Fruit fly (Drosophila melanogaster) whole organism, wandering third instar larva: ENCODE data around the gene MsR2.
A peak's percentile ranks its signal among the peaks of the same experiment; 100 is the strongest.

Experiments
- Abd-B ChIP-seq: fragments of >200 bp; optimal IDR thresholded peaks from 2 replicates; lab custom pipeline; 2017; ENCODE audit warnings: missing biosample characterization, missing genetic modification characterization
- CG32264 ChIP-seq: fragments of 200-800 bp; sonication (Bioruptor generic); optimal IDR thresholded peaks from 2 replicates; lab custom pipeline; 2016; ENCODE audit warnings: missing biosample characterization, missing genetic modification characterization
- CG9705 ChIP-seq: fragments of 200-800 bp; sonication (Bioruptor generic); optimal IDR thresholded peaks from 2 replicates; lab custom pipeline; 2018; ENCODE audit warnings: missing biosample characterization, mild to moderate bottlenecking, missing genetic modification characterization
- CrebA ChIP-seq: fragments of 200-800 bp; sonication (Bioruptor generic); optimal IDR thresholded peaks from 2 replicates; lab custom pipeline; 2016; ENCODE audit warnings: missing biosample characterization, mild to moderate bottlenecking, missing genetic modification characterization, borderline replicate concordance
- Dfd ChIP-seq: fragments of >200 bp; optimal IDR thresholded peaks from 2 replicates; lab custom pipeline; 2017; ENCODE audit warnings: missing biosample characterization, missing genetic modification characterization
- Dif ChIP-seq: fragments of 200-275, 200-300 bp; sonication (Bioruptor generic); optimal IDR thresholded peaks from 2 replicates; lab custom pipeline; 2018; ENCODE audit warnings: missing biosample characterization, missing genetic modification characterization; ENCODE audit not compliant: partially characterized antibody
- GATAd ChIP-seq: sonication (Bioruptor generic); optimal IDR thresholded peaks from 2 replicates; lab custom pipeline; 2016; ENCODE audit warnings: missing biosample characterization, missing genetic modification characterization
- HLH106 ChIP-seq: fragments of 200-800 bp; optimal IDR thresholded peaks from 3 replicates; lab custom pipeline; 2019; ENCODE audit warnings: missing biosample characterization, mild to moderate bottlenecking, missing genetic modification characterization, moderate library complexity
- Hr83 ChIP-seq: fragments of 200-300 bp; sonication (Bioruptor generic); optimal IDR thresholded peaks from 2 replicates; lab custom pipeline; 2016; ENCODE audit warnings: missing biosample characterization, mild to moderate bottlenecking, missing genetic modification characterization, moderate library complexity; ENCODE audit not compliant: poor library complexity, severe bottlenecking
- Jra ChIP-seq: sonication (Bioruptor generic); optimal IDR thresholded peaks from 2 replicates; lab custom pipeline; 2016; ENCODE audit warnings: missing biosample characterization, missing genetic modification characterization
- Myc ChIP-seq: fragments of >200 bp; optimal IDR thresholded peaks from 2 replicates; lab custom pipeline; 2017
- N ChIP-seq: fragments of >200 bp; optimal IDR thresholded peaks from 2 replicates; lab custom pipeline; 2018; ENCODE audit warnings: missing biosample characterization, missing external identifiers, missing genetic modification characterization
- Rel ChIP-seq, 2 experiments: fragments of 200-800 bp; sonication (Bioruptor generic) in 1 of 2; optimal IDR thresholded peaks; 2 replicates in 1 of 2; 3 replicates in 1 of 2; lab custom pipeline; 2016 to 2019; ENCODE audit warnings: mild to moderate bottlenecking in 2 of 2, missing biosample characterization in 2 of 2, missing genetic modification characterization in 2 of 2, moderate library complexity in 1 of 2
- Vsx2 ChIP-seq: fragments of 200-300, 225-300 bp; sonication (Bioruptor generic); optimal IDR thresholded peaks from 2 replicates; lab custom pipeline; 2018; ENCODE audit warnings: missing biosample characterization, missing genetic modification characterization; ENCODE audit not compliant: partially characterized antibody
- br ChIP-seq: fragments of 200-800 bp; sonication (Bioruptor generic); optimal IDR thresholded peaks from 2 replicates; lab custom pipeline; 2016; ENCODE audit warnings: missing biosample characterization, missing genetic modification characterization
- brk ChIP-seq: fragments of 200-800 bp; sonication (Bioruptor generic); optimal IDR thresholded peaks from 2 replicates; lab custom pipeline; 2016; ENCODE audit warnings: missing biosample characterization, mild to moderate bottlenecking, missing genetic modification characterization
- dmrt93B ChIP-seq: fragments of 200-800 bp; sonication (Bioruptor generic); optimal IDR thresholded peaks from 2 replicates; lab custom pipeline; 2018; ENCODE audit warnings: missing biosample characterization, mild to moderate bottlenecking, missing genetic modification characterization
- dsf ChIP-seq: sonication (Bioruptor generic); optimal IDR thresholded peaks from 2 replicates; lab custom pipeline; 2016; ENCODE audit warnings: missing biosample characterization, missing genetic modification characterization, borderline replicate concordance
- ey ChIP-seq: fragments of 200-800 bp; sonication (Bioruptor generic); optimal IDR thresholded peaks from 2 replicates; lab custom pipeline; 2016; ENCODE audit warnings: missing biosample characterization, missing genetic modification characterization
- fru ChIP-seq: fragments of 200-800 bp; sonication (Bioruptor generic); optimal IDR thresholded peaks from 3 replicates; lab custom pipeline; 2016; ENCODE audit warnings: missing biosample characterization, mild to moderate bottlenecking, missing genetic modification characterization
- h ChIP-seq: fragments of 200-800 bp; sonication (Bioruptor generic); optimal IDR thresholded peaks from 3 replicates; lab custom pipeline; 2016; ENCODE audit warnings: missing biosample characterization, mild to moderate bottlenecking, missing genetic modification characterization
- jim ChIP-seq: fragments of 175-275, 200-325 bp; sonication (Bioruptor generic); optimal IDR thresholded peaks from 2 replicates; lab custom pipeline; 2016; ENCODE audit warnings: missing biosample characterization, mild to moderate bottlenecking, missing genetic modification characterization
- lola ChIP-seq: fragments of >200 bp; optimal IDR thresholded peaks from 2 replicates; lab custom pipeline; 2017; ENCODE audit warnings: missing biosample characterization, missing genetic modification characterization
- pan ChIP-seq: fragments of >200 bp; optimal IDR thresholded peaks from 2 replicates; lab custom pipeline; 2017
- psq ChIP-seq: fragments of 200-800 bp; sonication (Bioruptor generic); optimal IDR thresholded peaks from 3 replicates; lab custom pipeline; 2017; ENCODE audit warnings: missing biosample characterization, mild to moderate bottlenecking, missing genetic modification characterization, moderate library complexity
- rgr ChIP-seq: fragments of 200-800 bp; sonication (Bioruptor generic); optimal IDR thresholded peaks from 3 replicates; lab custom pipeline; 2016; ENCODE audit warnings: missing biosample characterization, mild to moderate bottlenecking, missing genetic modification characterization
- sage ChIP-seq: fragments of 200-800 bp; sonication (Bioruptor generic); optimal IDR thresholded peaks from 2 replicates; lab custom pipeline; 2016; ENCODE audit warnings: missing biosample characterization, mild to moderate bottlenecking, missing genetic modification characterization
- sv ChIP-seq: fragments of 200-800 bp; sonication (Bioruptor generic); optimal IDR thresholded peaks from 3 replicates; lab custom pipeline; 2016; ENCODE audit warnings: missing biosample characterization, missing genetic modification characterization
- tai ChIP-seq: sonication (Bioruptor generic); optimal IDR thresholded peaks from 2 replicates; lab custom pipeline; 2016; ENCODE audit warnings: missing biosample characterization, missing genetic modification characterization
- usp ChIP-seq: fragments of >200 bp; optimal IDR thresholded peaks from 2 replicates; lab custom pipeline; 2017; ENCODE audit warnings: missing biosample characterization, missing genetic modification characterization
- woc ChIP-seq: sonication (Bioruptor generic); optimal IDR thresholded peaks from 2 replicates; lab custom pipeline; 2016; ENCODE audit warnings: missing biosample characterization, mild to moderate bottlenecking, missing genetic modification characterization

Gene MsR2

DNA sequence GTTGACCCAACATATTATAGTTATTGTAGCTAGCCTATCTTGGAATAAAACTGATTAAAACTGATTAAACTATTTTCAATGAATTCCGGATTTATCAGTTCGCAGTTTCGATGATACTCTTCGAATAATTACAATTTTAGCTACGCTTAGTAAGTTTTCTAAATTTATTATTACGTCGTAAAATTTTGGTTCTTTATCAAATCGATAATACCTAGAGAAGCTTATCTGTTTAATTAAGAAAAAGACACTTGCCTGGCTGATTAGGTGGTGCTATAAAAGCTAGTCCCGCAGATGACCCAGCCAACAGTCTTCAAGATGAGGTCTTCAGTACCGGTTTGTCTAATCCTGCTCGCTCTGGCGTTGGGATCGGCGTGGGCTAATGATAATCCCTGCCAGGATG, 14.2 kb upstream of the MsR2 start, which contains the start of gene CG32302:
Gene CG32302 (plus strand): TSS at position 301 of the 400 bp plus-strand sequence.
- no peak for TF ChIP-seq Hr83 (GFP tag; lab: Kevin White, UChicago)
- no peak for TF ChIP-seq Dif
- no peak for TF ChIP-seq sv
- no peak for TF ChIP-seq Rel (GFP tag; optimal IDR thresholded peaks at IDR 0.05; lab: Kevin White, UChicago)
- TF ChIP-seq Rel (tag; optimal IDR thresholded peaks at IDR 0.05; lab: Kevin White, UChicago): no peak
- no peak for TF ChIP-seq psq (GFP tag; lab: Kevin White, UChicago)
- TF ChIP-seq h (GFP tag; lab: Kevin White, UChicago): no peak
- TF ChIP-seq tai (GFP tag; lab: Kevin White, UChicago): no peak
- no peak for TF ChIP-seq rgr (GFP tag; lab: Kevin White, UChicago)
- no peak for TF ChIP-seq woc (GFP tag; lab: Kevin White, UChicago)

DNA sequence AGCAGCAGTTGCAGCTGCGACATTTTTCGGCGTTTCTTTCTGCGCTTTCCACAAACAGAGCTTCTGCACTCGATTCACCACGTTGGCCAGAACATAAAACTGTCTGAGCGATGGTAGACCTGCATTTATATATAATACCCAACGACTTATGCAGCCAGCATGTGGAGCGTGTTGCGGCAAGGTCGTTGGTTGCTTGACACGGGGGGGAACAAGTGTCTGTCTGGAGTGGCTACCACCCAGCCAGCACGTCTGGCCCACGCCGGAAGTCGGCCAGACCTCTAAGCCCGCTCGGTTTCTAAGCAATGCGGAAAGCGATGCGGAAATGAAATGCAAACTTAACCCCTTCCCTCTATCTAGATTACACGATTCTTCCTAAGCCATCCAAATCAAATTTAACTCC, 10.0 kb upstream of the MsR2 start, which contains the start of gene yellow-g:
Gene yellow-g (minus strand): TSS at position 101 of the 400 bp plus-strand sequence.
- TF ChIP-seq fru (GFP tag; lab: Kevin White, UChicago): no peak
- TF ChIP-seq, all 38 proteins: peak for 0

DNA sequence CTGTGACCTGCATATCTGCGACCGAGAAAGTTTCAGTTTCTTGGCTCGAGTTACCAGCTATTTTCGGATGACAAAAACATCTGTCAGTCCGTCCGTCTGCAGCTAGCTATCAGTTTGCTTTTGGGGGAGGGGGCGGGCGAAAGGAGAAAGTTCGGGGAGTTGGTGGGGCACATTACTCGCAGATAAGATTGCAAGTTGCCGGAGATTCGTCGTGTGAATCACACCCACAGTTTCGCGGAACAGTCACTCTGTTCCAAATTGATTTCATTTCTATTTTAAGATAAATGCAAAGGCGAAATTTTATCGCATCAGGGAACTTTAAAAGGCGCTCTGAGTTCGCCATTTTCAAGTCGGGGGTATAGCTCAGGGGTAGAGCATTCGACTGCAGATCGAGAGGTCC, 9.3 kb upstream of the MsR2 start:
- TF ChIP-seq woc (GFP tag; lab: Kevin White, UChicago) (no peak), Rel (GFP tag; optimal IDR thresholded peaks at IDR 0.05; lab: Kevin White, UChicago) (no peak), Rel (tag; optimal IDR thresholded peaks at IDR 0.05; lab: Kevin White, UChicago) (peak; percentile 97)

DNA sequence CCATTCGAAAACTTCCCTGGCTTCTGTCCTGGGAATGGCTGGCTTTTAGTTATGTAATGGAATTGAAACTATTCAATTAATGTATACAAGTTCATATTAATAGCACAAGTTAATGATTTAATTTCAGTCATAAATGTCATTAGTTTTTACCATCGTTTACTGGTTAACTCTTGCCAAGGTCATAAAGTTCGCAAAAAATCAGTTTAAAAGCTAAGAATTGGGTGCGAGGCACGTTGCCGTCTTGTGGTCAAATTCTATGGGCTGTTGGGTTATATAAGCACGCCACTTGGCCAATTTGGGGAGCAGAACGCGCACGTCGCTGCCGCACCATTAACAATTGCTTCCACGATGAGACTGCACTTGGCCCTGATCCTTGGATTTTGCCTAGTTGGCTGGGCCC, 6.4 kb upstream of the MsR2 start, which contains the start of gene yellow-g2:
Gene yellow-g2 (plus strand): TSS at position 301 of the 400 bp plus-strand sequence.
- TF ChIP-seq jim (GFP tag; lab: Kevin White, UChicago) (no peak), CG32264 (GFP tag; lab: Kevin White, UChicago) (no peak), fru (GFP tag; lab: Kevin White, UChicago) (no peak), Dif (no peak), GATAd (no peak), CG9705 (no peak), lola (GFP tag; lab: Kevin White, UChicago) (no peak), dsf (GFP tag; lab: Kevin White, UChicago) (no peak), Dfd (no peak), Jra (GFP tag; lab: Kevin White, UChicago) (no peak), HLH106 (tag; lab: Kevin White, UChicago) (no peak), N (GFP tag; lab: Kevin White, UChicago) (no peak), CrebA (GFP tag; lab: Kevin White, UChicago) (no peak), br (GFP tag; lab: Kevin White, UChicago) (no peak), sv (no peak), h (GFP tag; lab: Kevin White, UChicago) (no peak), Vsx2 (GFP tag; lab: Kevin White, UChicago) (no peak), brk (GFP tag; lab: Kevin White, UChicago) (no peak)

DNA sequence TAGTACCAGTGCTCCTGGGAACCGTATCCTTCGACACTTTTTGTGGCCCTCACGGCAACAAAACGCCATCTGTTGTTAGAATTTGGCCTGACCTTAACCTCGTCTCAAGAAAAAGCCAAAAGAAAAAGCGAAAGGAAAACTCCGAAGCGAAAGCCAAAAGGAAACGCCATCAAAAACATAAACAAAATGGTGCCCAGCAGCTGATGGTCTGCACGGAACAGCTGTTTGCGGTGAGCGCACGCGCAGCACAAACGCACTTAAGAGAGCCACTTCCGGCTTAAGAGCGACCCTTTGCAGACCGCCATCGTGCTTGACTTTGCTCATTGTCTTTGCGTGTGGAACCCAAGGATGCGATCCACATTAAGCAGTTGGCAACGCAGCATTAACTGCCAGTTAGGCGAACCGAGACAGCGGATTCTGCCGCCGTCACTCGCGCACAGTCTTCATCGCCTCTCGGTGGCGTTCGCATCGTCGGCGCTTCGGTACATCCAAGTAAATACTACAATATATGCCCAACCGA, 39.6 kb downstream of the MsR2 start, which contains the start of gene MsR1:
Gene MsR1 (plus strand): TSS at position 437 of the 520 bp plus-strand sequence.
- TF ChIP-seq usp (GFP tag; lab: Kevin White, UChicago): no peak
- TF ChIP-seq lola (GFP tag; lab: Kevin White, UChicago): no peak
- no peak for TF ChIP-seq dmrt93B (GFP tag; lab: Kevin White, UChicago)
- no peak for TF ChIP-seq brk (GFP tag; lab: Kevin White, UChicago)
- no peak for TF ChIP-seq CrebA (GFP tag; lab: Kevin White, UChicago)
- no peak for TF ChIP-seq Hr83 (GFP tag; lab: Kevin White, UChicago)
- no peak for TF ChIP-seq sage (GFP tag; lab: Kevin White, UChicago)
- TF ChIP-seq jim (GFP tag; lab: Kevin White, UChicago): no peak
- TF ChIP-seq Abd-B (GFP tag; lab: Kevin White, UChicago): no peak
- no peak for TF ChIP-seq pan (lab: Kevin White, UChicago)
- TF ChIP-seq ey (GFP tag; lab: Kevin White, UChicago): no peak
- no peak for TF ChIP-seq Myc (lab: Kevin White, UChicago)
- TF ChIP-seq Jra (GFP tag; lab: Kevin White, UChicago): no peak
- no peak for TF ChIP-seq Dfd
